Worm (Caenorhabditis elegans): Measurements from ENCODE around the gene nhr-51.

DNA sequence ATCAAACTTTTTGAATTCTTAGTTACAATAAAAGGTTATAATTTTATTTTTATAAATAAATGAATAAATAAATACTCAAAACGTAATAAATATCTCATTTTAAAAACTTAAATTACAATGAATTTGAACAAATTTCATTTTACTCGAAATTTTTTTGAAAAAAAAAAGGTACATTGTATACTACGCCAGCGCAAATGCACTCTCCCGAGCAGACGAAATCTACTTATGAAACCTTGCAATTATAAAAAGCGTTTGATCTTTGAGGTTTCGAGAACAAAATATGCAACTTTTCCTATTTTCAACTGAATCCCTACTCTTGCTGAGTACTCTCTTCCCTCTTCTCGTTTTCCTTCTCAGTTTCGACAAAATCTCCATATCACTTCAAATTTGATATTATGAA lies 13.9 kb downstream of the nhr-51 start, which contains the start of gene nhr-197:
- TF ChIP-seq daf-12 (tag; optimal IDR thresholded peaks at IDR 0.05): no peak
- no peak for TF ChIP-seq zag-1 (tag; optimal IDR thresholded peaks at IDR 0.05)
- no peak for TF ChIP-seq ztf-11 (tag; optimal IDR thresholded peaks at IDR 0.05)
- no peak for TF ChIP-seq ama-1 (optimal IDR thresholded peaks at IDR 0.05)
- no peak for TF ChIP-seq nhr-237 (tag; optimal IDR thresholded peaks at IDR 0.05)
- TF ChIP-seq fkh-10 (GFP tag; optimal IDR thresholded peaks at IDR 0.05): no peak
- no peak for TF ChIP-seq ceh-28 (tag; optimal IDR thresholded peaks at IDR 0.05)
